Worm (Caenorhabditis elegans) whole organism, L2 larva: Measurements from ENCODE around the gene ddl-2.

Experiments used
- C34F6.9 ChIP-seq: fragments of 150-350 bp; optimal IDR thresholded peaks from 2 replicates; lab custom pipeline; 2014; ENCODE audit warnings: missing biosample characterization, missing genetic modification characterization
- F13H6.1 ChIP-seq: sonication (generic microtip); optimal IDR thresholded peaks from 2 replicates; lab custom pipeline; 2016; ENCODE audit warnings: missing genetic modification characterization, missing compliant biosample characterization
- R02D3.7 ChIP-seq: fragments of 150-350 bp; optimal IDR thresholded peaks from 2 replicates; lab custom pipeline; 2014; ENCODE audit warnings: missing biosample characterization, missing genetic modification characterization
- Y55F3AM.14 ChIP-seq: fragments of 200-800 bp; sonication (Bioruptor generic); optimal IDR thresholded peaks from 2 replicates; lab custom pipeline; 2018; ENCODE audit warnings: mild to moderate bottlenecking, missing genetic modification characterization, missing compliant biosample characterization
- ZK546.5 ChIP-seq: sonication (generic microtip); optimal IDR thresholded peaks from 2 replicates; lab custom pipeline; 2017; ENCODE audit warnings: missing biosample characterization, missing genetic modification characterization
- alr-1 ChIP-seq: fragments of 150-350 bp; optimal IDR thresholded peaks from 2 replicates; lab custom pipeline; 2014; ENCODE audit warnings: missing biosample characterization, missing genetic modification characterization
- ama-1 ChIP-seq: fragments of 150-350 bp; optimal IDR thresholded peaks from 2 replicates; lab custom pipeline; 2018; ENCODE audit warnings: inconsistent platforms
- ceh-16 ChIP-seq: fragments of 150-350 bp; optimal IDR thresholded peaks from 2 replicates; lab custom pipeline; 2014; ENCODE audit warnings: missing biosample characterization, missing genetic modification characterization
- ceh-82 ChIP-seq: fragments of 150-350 bp; optimal IDR thresholded peaks from 2 replicates; lab custom pipeline; 2014; ENCODE audit warnings: missing biosample characterization, missing genetic modification characterization
- crh-2 ChIP-seq: sonication (generic microtip); optimal IDR thresholded peaks from 2 replicates; lab custom pipeline; 2017; ENCODE audit warnings: missing biosample characterization, missing genetic modification characterization
- dmd-4 ChIP-seq: sonication (generic microtip); optimal IDR thresholded peaks from 2 replicates; lab custom pipeline; 2017; ENCODE audit warnings: missing biosample characterization, missing genetic modification characterization
- egl-27 ChIP-seq: sonication (generic microtip); optimal IDR thresholded peaks from 3 replicates; lab custom pipeline; 2017; ENCODE audit warnings: missing biosample characterization, missing genetic modification reagents, missing genetic modification characterization
- elt-1 ChIP-seq: fragments of 150-350 bp; optimal IDR thresholded peaks from 2 replicates; lab custom pipeline; 2014; ENCODE audit warnings: missing biosample characterization, missing genetic modification characterization
- elt-3 ChIP-seq: sonication (generic microtip); optimal IDR thresholded peaks from 2 replicates; lab custom pipeline; 2017; ENCODE audit warnings: missing biosample characterization, missing genetic modification characterization
- fos-1 ChIP-seq: fragments of 150-350 bp; optimal IDR thresholded peaks from 2 replicates; lab custom pipeline; 2014; ENCODE audit warnings: missing biosample characterization, missing genetic modification characterization
- gmeb-1 ChIP-seq: fragments of 150-350 bp; optimal IDR thresholded peaks from 2 replicates; lab custom pipeline; 2014; ENCODE audit warnings: missing biosample characterization, missing genetic modification characterization
- lin-11 ChIP-seq: fragments of 150-350 bp; sonication (generic microtip); optimal IDR thresholded peaks from 2 replicates; lab custom pipeline; 2014; ENCODE audit warnings: missing biosample characterization, missing genetic modification characterization, inconsistent platforms, mixed read lengths
- lin-13 ChIP-seq: fragments of 150-350 bp; optimal IDR thresholded peaks from 2 replicates; lab custom pipeline; 2014; ENCODE audit warnings: missing biosample characterization, missing genetic modification reagents, missing genetic modification characterization
- lin-39 ChIP-seq: fragments of 150-350 bp; optimal IDR thresholded peaks from 2 replicates; lab custom pipeline; 2014; ENCODE audit warnings: missing biosample characterization, missing genetic modification reagents, missing genetic modification characterization
- lsy-2 ChIP-seq, 2 experiments: fragments of 150-350 bp in 1 of 2; sonication (generic microtip) in 1 of 2; optimal IDR thresholded peaks; 2 replicates each; lab custom pipeline; 2014 to 2017; ENCODE audit warnings: missing biosample characterization in 2 of 2, missing genetic modification characterization in 2 of 2
- mab-5 ChIP-seq: fragments of 150-350 bp; optimal IDR thresholded peaks from 2 replicates; lab custom pipeline; 2014; ENCODE audit warnings: missing biosample characterization, missing genetic modification characterization
- mbf-1 ChIP-seq: sonication (generic microtip); optimal IDR thresholded peaks from 2 replicates; lab custom pipeline; 2017; ENCODE audit warnings: missing biosample characterization, missing genetic modification characterization
- nhr-11 ChIP-seq: fragments of 150-350 bp; optimal IDR thresholded peaks from 2 replicates; lab custom pipeline; 2014; ENCODE audit warnings: missing biosample characterization, missing genetic modification characterization
- nhr-12 ChIP-seq: fragments of 150-350 bp; optimal IDR thresholded peaks from 2 replicates; lab custom pipeline; 2014; ENCODE audit warnings: missing biosample characterization, missing genetic modification characterization
- nhr-129 ChIP-seq: fragments of 150-350 bp; optimal IDR thresholded peaks from 2 replicates; lab custom pipeline; 2014; ENCODE audit warnings: missing biosample characterization, missing genetic modification characterization
- nhr-21 ChIP-seq: fragments of 150-350 bp; optimal IDR thresholded peaks from 2 replicates; lab custom pipeline; 2014; ENCODE audit warnings: missing biosample characterization, missing genetic modification characterization
- nhr-23 ChIP-seq: fragments of 150-350 bp; optimal IDR thresholded peaks from 2 replicates; lab custom pipeline; 2014; ENCODE audit warnings: missing biosample characterization, missing genetic modification reagents, missing genetic modification characterization
- nhr-25 ChIP-seq: fragments of 150-350 bp; sonication (generic microtip); optimal IDR thresholded peaks from 3 replicates; lab custom pipeline; 2014; ENCODE audit warnings: missing biosample characterization, missing genetic modification characterization
- nhr-6 ChIP-seq: fragments of 150-350 bp; optimal IDR thresholded peaks from 2 replicates; lab custom pipeline; 2014; ENCODE audit warnings: missing biosample characterization, missing genetic modification characterization
- peb-1 ChIP-seq: fragments of 150-350 bp; optimal IDR thresholded peaks from 2 replicates; lab custom pipeline; 2014; ENCODE audit warnings: missing biosample characterization, missing genetic modification characterization
- sem-4 ChIP-seq: fragments of 150-350 bp; optimal IDR thresholded peaks from 2 replicates; lab custom pipeline; 2014; ENCODE audit warnings: missing biosample characterization, missing genetic modification reagents, missing genetic modification characterization
- skn-1 ChIP-seq: sonication (generic microtip); optimal IDR thresholded peaks from 2 replicates; lab custom pipeline; 2017; ENCODE audit warnings: missing biosample characterization, missing genetic modification characterization
- sma-3 ChIP-seq: sonication (generic microtip); optimal IDR thresholded peaks from 2 replicates; lab custom pipeline; 2016; ENCODE audit warnings: missing genetic modification reagents, missing genetic modification characterization, missing compliant biosample characterization
- snpc-4 ChIP-seq: fragments of 150-350 bp; optimal IDR thresholded peaks from 2 replicates; lab custom pipeline; 2014; ENCODE audit warnings: missing biosample characterization, missing genetic modification characterization
- unc-39 ChIP-seq: fragments of 150-350 bp; optimal IDR thresholded peaks from 2 replicates; lab custom pipeline; 2014; ENCODE audit warnings: missing biosample characterization, missing genetic modification characterization
- unc-55 ChIP-seq: fragments of 150-350 bp; sonication (generic microtip); optimal IDR thresholded peaks from 3 replicates; lab custom pipeline; 2014; ENCODE audit warnings: missing biosample characterization, missing genetic modification reagents, missing genetic modification characterization
- ztf-11 ChIP-seq: sonication (generic microtip); optimal IDR thresholded peaks from 2 replicates; lab custom pipeline; 2017; ENCODE audit warnings: missing biosample characterization, missing genetic modification characterization

The ddl-2 gene

DNA sequence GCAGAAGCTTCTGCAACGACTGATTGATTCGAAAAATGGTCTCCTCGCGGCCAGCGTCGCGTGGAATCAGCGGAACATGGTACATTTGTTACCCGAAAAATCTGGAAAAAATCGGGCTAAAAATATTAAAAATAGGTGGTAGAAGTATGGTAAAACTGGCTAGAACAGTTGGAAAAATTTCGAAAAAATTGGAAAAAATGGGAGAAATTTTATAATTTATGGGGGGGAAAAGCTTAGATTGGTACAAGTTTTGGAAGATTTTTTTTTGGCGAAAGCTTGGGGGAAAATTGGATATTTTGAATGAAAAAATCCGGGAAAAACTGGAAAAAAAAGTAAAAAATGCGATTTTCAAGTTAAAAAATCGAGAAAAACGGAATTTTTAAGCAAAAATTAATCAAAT, at the start of gene ddl-2:
Gene ddl-2, minus strand, starts transcription at position 101 of the 400 bp plus-strand sequence.
- TF ChIP-seq lin-13 (GFP tag; lab: Kevin White, UChicago) (no peak), egl-27 (tag; lab: Kevin White, UChicago) (no peak), gmeb-1 (no peak), R02D3.7 (tag; lab: Kevin White, UChicago) (no peak), elt-3 (tag; lab: Kevin White, UChicago) (no peak), lin-11 (no peak), ama-1 (lab: Kevin White, UChicago) (no peak), peb-1 (tag; lab: Kevin White, UChicago) (no peak), mbf-1 (tag; lab: Kevin White, UChicago) (no peak), C34F6.9 (no peak), nhr-6 (tag; lab: Kevin White, UChicago) (no peak), Y55F3AM.14 (GFP tag; lab: Kevin White, UChicago) (no peak), ztf-11 (tag; lab: Kevin White, UChicago) (no peak), elt-1 (no peak)

ce11 chrII:13596505-13596977, 49.1 kb upstream of the ddl-2 start, which contains the start of the genes fbxc-23 and csc-1:
Gene fbxc-23, minus strand, starts transcription at chrII:13596555.
Gene csc-1, plus strand, starts transcription at chrII:13596955.
- TF ChIP-seq egl-27 (tag; lab: Kevin White, UChicago), result no peak
- TF ChIP-seq nhr-12 (tag; lab: Kevin White, UChicago), result no peak
- peak; percentile 4 for TF ChIP-seq nhr-129 (tag; lab: Kevin White, UChicago)
- TF ChIP-seq snpc-4 (tag; lab: Kevin White, UChicago), result peak; percentile 62
- TF ChIP-seq fos-1 (tag; lab: Kevin White, UChicago), result peak; percentile 2
- peak; percentile 60 for TF ChIP-seq unc-55 (GFP tag; lab: Kevin White, UChicago)
- TF ChIP-seq skn-1 (tag; lab: Kevin White, UChicago), result no peak
- no peak for TF ChIP-seq R02D3.7 (tag; lab: Kevin White, UChicago)
- peak; percentile 49 for TF ChIP-seq lin-13 (GFP tag; lab: Kevin White, UChicago)
- TF ChIP-seq ama-1 (lab: Kevin White, UChicago), result no peak
- no peak for TF ChIP-seq ZK546.5 (tag; lab: Kevin White, UChicago)
- TF ChIP-seq unc-39 (tag; lab: Kevin White, UChicago), result no peak
- TF ChIP-seq ztf-11 (tag; lab: Kevin White, UChicago), result no peak
- TF ChIP-seq dmd-4 (tag; lab: Kevin White, UChicago), result no peak
- TF ChIP-seq sem-4, result no peak
- no peak for TF ChIP-seq ceh-82 (tag; lab: Kevin White, UChicago)
- peak; percentile 70 for TF ChIP-seq C34F6.9
- peak; percentile 31 for TF ChIP-seq crh-2 (tag; lab: Kevin White, UChicago)
- no peak for TF ChIP-seq ceh-16
- TF ChIP-seq mab-5 (tag; lab: Kevin White, UChicago), result no peak
- TF ChIP-seq elt-3 (tag; lab: Kevin White, UChicago), result no peak
- TF ChIP-seq gmeb-1, result peak; percentile 90
- peak; percentile 91 to 98 for TF ChIP-seq lsy-2 (tag; optimal IDR thresholded peaks at IDR 0.05; lab: Kevin White, UChicago)
- peak; percentile 16 for TF ChIP-seq nhr-25 (tag; lab: Kevin White, UChicago)
- peak; percentile 15 for TF ChIP-seq nhr-21 (tag; lab: Kevin White, UChicago)
- peak; percentile 38 for TF ChIP-seq sma-3 (GFP tag; lab: Kevin White, UChicago)
- peak; percentile 51 for TF ChIP-seq lin-11
- peak; percentile 10 for TF ChIP-seq F13H6.1 (tag; lab: Kevin White, UChicago)
- no peak for TF ChIP-seq nhr-23 (tag; lab: Kevin White, UChicago)
- TF ChIP-seq lin-39 (tag; lab: Kevin White, UChicago), result no peak
- no peak for TF ChIP-seq nhr-6 (tag; lab: Kevin White, UChicago)

ce11 chrII:13595279-13595678, 47.8 kb upstream of the ddl-2 start:
- no peak for TF ChIP-seq Y55F3AM.14 (GFP tag; lab: Kevin White, UChicago)
- no peak for TF ChIP-seq nhr-11 (tag; lab: Kevin White, UChicago)
- no peak for TF ChIP-seq nhr-6 (tag; lab: Kevin White, UChicago)
- no peak for TF ChIP-seq skn-1 (tag; lab: Kevin White, UChicago)
- no peak for TF ChIP-seq nhr-21 (tag; lab: Kevin White, UChicago)
- TF ChIP-seq ZK546.5 (tag; lab: Kevin White, UChicago), result no peak
- TF ChIP-seq mab-5 (tag; lab: Kevin White, UChicago), result no peak
- TF ChIP-seq sma-3 (GFP tag; lab: Kevin White, UChicago), result no peak
- no peak for TF ChIP-seq alr-1 (tag; lab: Kevin White, UChicago)
- TF ChIP-seq, all 48 proteins: peak for 0
